Fruit fly (Drosophila melanogaster) whole organism: ENCODE results near the gene Mtl.

ENCODE experiments used
- CG8478 ChIP-seq: fragments of >200 bp; optimal IDR thresholded peaks from 2 replicates; lab custom pipeline; 2018; ENCODE audit warnings: inconsistent platforms
- psq ChIP-seq: fragments of >200 bp; optimal IDR thresholded peaks from 2 replicates; lab custom pipeline; 2017

DNA sequence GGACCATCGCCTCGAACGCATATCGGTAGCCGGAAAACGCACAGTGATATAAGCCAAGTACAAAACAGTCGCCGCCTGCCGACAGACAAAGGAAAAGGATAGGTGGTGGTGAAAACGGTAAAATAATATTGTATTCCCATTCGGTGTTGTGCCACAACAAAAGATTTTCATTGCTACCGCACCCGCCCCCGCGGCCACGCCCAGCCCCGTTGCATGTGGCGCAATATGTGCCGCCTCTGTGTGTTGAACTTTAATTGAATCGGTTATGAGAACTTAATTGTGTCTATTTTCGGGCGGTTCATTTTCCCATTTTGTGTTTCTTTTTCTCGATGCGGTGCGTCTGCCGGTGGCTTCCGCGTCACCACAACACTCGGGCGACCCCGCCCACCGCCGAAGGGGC, 508 bp downstream of the Mtl start:
- TF ChIP-seq psq (no peak), CG8478 (lab: Kevin White, UChicago) (no peak)
